Fruit fly (Drosophila melanogaster) whole organism, embryonic: ENCODE data around the gene CG33721.

Source experiments
- Atf-2 ChIP-seq: fragments of 200-800 bp; sonication (Bioruptor generic); optimal IDR thresholded peaks from 2 replicates; lab custom pipeline; 2016; ENCODE audit warnings: missing biosample characterization, missing genetic modification characterization
- Bdp1 ChIP-seq: fragments of 200-800 bp; sonication (Bioruptor generic); optimal IDR thresholded peaks from 3 replicates; lab custom pipeline; 2016; ENCODE audit warnings: missing biosample characterization, missing genetic modification characterization
- CG10267 ChIP-seq: fragments of 200-800 bp; sonication (Bioruptor generic); optimal IDR thresholded peaks from 2 replicates; lab custom pipeline; 2018; ENCODE audit warnings: missing biosample characterization, mild to moderate bottlenecking, missing genetic modification characterization, moderate library complexity
- CG10959 ChIP-seq: fragments of 200-800 bp; sonication (Bioruptor generic); IDR thresholded peaks from 2 replicates; pipeline ENCODE4 v1.3.6; 2022; ENCODE audit warnings: missing biosample characterization, missing genetic modification characterization
- CG12391 ChIP-seq: fragments of 200-800 bp; sonication (Bioruptor generic); optimal IDR thresholded peaks from 3 replicates; lab custom pipeline; 2018; ENCODE audit warnings: missing biosample characterization, mild to moderate bottlenecking, missing genetic modification characterization, moderate library complexity
- CG12659 ChIP-seq: fragments of 200-800 bp; sonication (Bioruptor generic); optimal IDR thresholded peaks from 3 replicates; lab custom pipeline; 2017; ENCODE audit warnings: mild to moderate bottlenecking, missing biosample characterization, missing genetic modification reagents, missing genetic modification characterization
- CG13123 ChIP-seq: fragments of 200-800 bp; sonication (Bioruptor generic); optimal IDR thresholded peaks from 2 replicates; lab custom pipeline; 2016; ENCODE audit warnings: missing biosample characterization, missing genetic modification characterization
- CG15269 ChIP-seq: fragments of 200-800 bp; sonication (Bioruptor generic); optimal IDR thresholded peaks from 2 replicates; lab custom pipeline; 2018; ENCODE audit warnings: missing biosample characterization, mild to moderate bottlenecking, missing genetic modification characterization, moderate library complexity
- CG15514 ChIP-seq: fragments of 200-800 bp; sonication (Bioruptor generic); optimal IDR thresholded peaks from 3 replicates; lab custom pipeline; 2017; ENCODE audit warnings: missing biosample characterization, missing genetic modification characterization, mild to moderate bottlenecking, moderate library complexity, missing genetic modification reagents
- CG17612 ChIP-seq: fragments of 200-800 bp; sonication (Bioruptor generic); IDR thresholded peaks from 2 replicates; pipeline ENCODE4 v1.3.6; 2022; ENCODE audit warnings: missing biosample characterization, missing genetic modification characterization
- CG17912 ChIP-seq: fragments of 200-800 bp; sonication (Bioruptor generic); optimal IDR thresholded peaks from 2 replicates; lab custom pipeline; 2018; ENCODE audit warnings: missing biosample characterization, mild to moderate bottlenecking, missing genetic modification characterization
- CG1832 ChIP-seq: fragments of 200-800 bp; sonication (Bioruptor generic); optimal IDR thresholded peaks from 2 replicates; lab custom pipeline; 2017; ENCODE audit warnings: missing biosample characterization, mild to moderate bottlenecking, missing genetic modification characterization, inconsistent platforms
- CG31441 ChIP-seq: fragments of 200-800 bp; sonication (Bioruptor generic); IDR thresholded peaks from 2 replicates; pipeline ENCODE4 v1.3.6; 2022; ENCODE audit warnings: missing biosample characterization, missing genetic modification characterization
- CG34224 ChIP-seq: fragments of 200-800 bp; sonication (Bioruptor generic); IDR thresholded peaks from 3 replicates; pipeline ENCODE4 v1.3.6; 2022; ENCODE audit warnings: missing biosample characterization, missing genetic modification characterization; ENCODE audit not compliant: partially characterized antibody
- CG4282 ChIP-seq: fragments of 200-800 bp; sonication (Bioruptor generic); optimal IDR thresholded peaks from 2 replicates; lab custom pipeline; 2016; ENCODE audit warnings: missing biosample characterization, missing genetic modification characterization
- CG4820 ChIP-seq: fragments of 200-800 bp; sonication (Bioruptor generic); optimal IDR thresholded peaks from 3 replicates; lab custom pipeline; 2016; ENCODE audit warnings: missing biosample characterization, missing genetic modification characterization
- CG6272 ChIP-seq: fragments of 200-800 bp; sonication (Bioruptor generic); IDR thresholded peaks from 2 replicates; pipeline ENCODE4 v1.3.6; 2022; ENCODE audit warnings: missing biosample characterization, missing genetic modification characterization
- CG7556 ChIP-seq: fragments of 200-800 bp; sonication (Bioruptor generic); optimal IDR thresholded peaks from 2 replicates; lab custom pipeline; 2017; ENCODE audit warnings: missing biosample characterization, mild to moderate bottlenecking, missing genetic modification characterization
- CG7786 ChIP-seq: fragments of 200-800 bp; sonication (Bioruptor generic); optimal IDR thresholded peaks from 2 replicates; lab custom pipeline; 2016; ENCODE audit warnings: missing biosample characterization, missing genetic modification characterization
- CG8281 ChIP-seq: fragments of 200-800 bp; sonication (Bioruptor generic); optimal IDR thresholded peaks from 2 replicates; lab custom pipeline; 2018; ENCODE audit warnings: missing biosample characterization, mild to moderate bottlenecking, missing genetic modification characterization, moderate library complexity
- CHES-1-like ChIP-seq: fragments of 200-800 bp; sonication (Bioruptor generic); optimal IDR thresholded peaks from 2 replicates; lab custom pipeline; 2016; ENCODE audit warnings: missing biosample characterization, missing genetic modification characterization
- Dfd ChIP-seq, 2 experiments: fragments of >200 bp; optimal IDR thresholded peaks; 2 replicates each; lab custom pipeline; 2017; ENCODE audit warnings: missing biosample characterization in 2 of 2, missing genetic modification characterization in 2 of 2
- E2f2 ChIP-seq: fragments of 200-800 bp; sonication (Bioruptor generic); IDR thresholded peaks from 2 replicates; pipeline ENCODE4 v1.3.6; 2022; ENCODE audit warnings: missing biosample characterization, missing genetic modification characterization
- Nf-YA ChIP-seq: fragments of 200-800 bp; sonication (Bioruptor generic); IDR thresholded peaks from 2 replicates; pipeline ENCODE4 v1.3.6; 2022; ENCODE audit warnings: missing biosample characterization, missing genetic modification characterization
- Ptx1 ChIP-seq: fragments of 200-800 bp; sonication (Bioruptor generic); IDR thresholded peaks from 2 replicates; pipeline ENCODE4 v1.3.6; 2022; ENCODE audit warnings: missing biosample characterization, missing genetic modification characterization
- Rx ChIP-seq: fragments of 200-800 bp; sonication (Bioruptor generic); IDR thresholded peaks from 2 replicates; pipeline ENCODE4 v1.3.6; 2022; ENCODE audit warnings: missing biosample characterization, missing genetic modification characterization
- Usf ChIP-seq: fragments of 200-800 bp; sonication (Bioruptor generic); optimal IDR thresholded peaks from 2 replicates; lab custom pipeline; 2017; ENCODE audit warnings: missing genotype, missing biosample characterization, missing genetic modification characterization
- Xrp1 ChIP-seq: fragments of 200-800 bp; sonication (Bioruptor generic); IDR thresholded peaks from 2 replicates; pipeline ENCODE4 v1.3.6; 2022; ENCODE audit warnings: missing biosample characterization, missing genetic modification characterization
- ac ChIP-seq: fragments of 200-800 bp; sonication (Bioruptor generic); optimal IDR thresholded peaks from 3 replicates; lab custom pipeline; 2017; ENCODE audit warnings: missing biosample characterization, mild to moderate bottlenecking, missing genetic modification characterization
- br ChIP-seq: fragments of >200 bp; optimal IDR thresholded peaks from 2 replicates; lab custom pipeline; 2017
- corto ChIP-seq: fragments of 200-800 bp; sonication (Bioruptor generic); optimal IDR thresholded peaks from 2 replicates; lab custom pipeline; 2016; ENCODE audit warnings: missing biosample characterization, mild to moderate bottlenecking, missing genetic modification characterization, moderate library complexity
- danr ChIP-seq: fragments of 200-800 bp; sonication (Bioruptor generic); IDR thresholded peaks from 2 replicates; pipeline ENCODE4 v1.3.6; 2022; ENCODE audit warnings: missing biosample characterization, missing genetic modification characterization
- dmrt99B ChIP-seq: fragments of 200-800 bp; sonication (Bioruptor generic); optimal IDR thresholded peaks from 2 replicates; lab custom pipeline; 2018; ENCODE audit warnings: missing biosample characterization, mild to moderate bottlenecking, missing genetic modification characterization, moderate library complexity
- en ChIP-seq: fragments of 200-800 bp; sonication (Bioruptor generic); optimal IDR thresholded peaks from 2 replicates; lab custom pipeline; 2016; ENCODE audit warnings: missing biosample characterization, missing genetic modification characterization
- inv ChIP-seq: fragments of 200-800 bp; sonication (Bioruptor generic); IDR thresholded peaks from 2 replicates; pipeline ENCODE4 v1.3.6; 2022; ENCODE audit warnings: missing biosample characterization, missing genetic modification characterization; ENCODE audit not compliant: partially characterized antibody
- lmd ChIP-seq: fragments of 200-800 bp; sonication (Bioruptor generic); IDR thresholded peaks from 2 replicates; pipeline ENCODE4 v1.3.6; 2022; ENCODE audit warnings: missing biosample characterization, missing genetic modification characterization
- nau ChIP-seq: fragments of 200-800 bp; sonication (Bioruptor generic); optimal IDR thresholded peaks from 3 replicates; lab custom pipeline; 2017; ENCODE audit warnings: missing biosample characterization, mild to moderate bottlenecking, missing genetic modification characterization, missing genetic modification reagents
- onecut ChIP-seq: fragments of 200-800 bp; sonication (Bioruptor generic); IDR thresholded peaks from 2 replicates; pipeline ENCODE4 v1.3.6; 2022; ENCODE audit warnings: missing biosample characterization, missing genetic modification characterization
- ranshi ChIP-seq: fragments of 200-800 bp; sonication (Bioruptor generic); IDR thresholded peaks from 2 replicates; pipeline ENCODE4 v1.3.6; 2022; ENCODE audit warnings: missing biosample characterization, missing genetic modification characterization
- scrt ChIP-seq: fragments of 200-800 bp; sonication (Bioruptor generic); optimal IDR thresholded peaks from 2 replicates; lab custom pipeline; 2018; ENCODE audit warnings: missing biosample characterization, mild to moderate bottlenecking, missing genetic modification characterization, moderate library complexity
- tx ChIP-seq: fragments of 200-800 bp; sonication (Bioruptor generic); optimal IDR thresholded peaks from 2 replicates; lab custom pipeline; 2016; ENCODE audit warnings: missing biosample characterization, missing genetic modification characterization
- zf30C ChIP-seq: fragments of 200-800 bp; sonication (Bioruptor generic); optimal IDR thresholded peaks from 3 replicates; lab custom pipeline; 2018; ENCODE audit warnings: missing biosample characterization, mild to moderate bottlenecking, missing genetic modification characterization

The CG33721 gene

dm6 chr3R:22287470-22287869, 43.4 kb upstream of the CG33721 start (continued):
- no peak for TF ChIP-seq en
- TF ChIP-seq Xrp1 (GFP tag; lab: Robert Waterston, UW) = no peak
- no peak for TF ChIP-seq CG7556
- no peak for TF ChIP-seq E2f2
- TF ChIP-seq CG10267 (tag; lab: Kevin White, UChicago) = no peak
- TF ChIP-seq inv (GFP tag; lab: Robert Waterston, UW) = no peak
- TF ChIP-seq CG12391 = peak; percentile 5
- no peak for TF ChIP-seq CG7786 (GFP tag; lab: Kevin White, UChicago)
- no peak for TF ChIP-seq nau (GFP tag; lab: Kevin White, UChicago)
- peak; percentile 30; the same call in 1 of the 2 replicates for TF ChIP-seq CG31441 (GFP tag; lab: Robert Waterston, UW)
- no peak for TF ChIP-seq lmd (GFP tag; lab: Robert Waterston, UW)
- TF ChIP-seq onecut (GFP tag; lab: Robert Waterston, UW) = no peak
- peak; percentile 39 for TF ChIP-seq zf30C (GFP tag; lab: Kevin White, UChicago)
- TF ChIP-seq CG6272 (GFP tag; lab: Robert Waterston, UW) = no peak
- TF ChIP-seq Atf-2 (GFP tag; lab: Kevin White, UChicago) = no peak
- TF ChIP-seq Dfd (GFP tag; optimal IDR thresholded peaks at IDR 0.05; lab: Kevin White, UChicago) = no peak
- TF ChIP-seq CHES-1-like (GFP tag; lab: Kevin White, UChicago) = no peak
- TF ChIP-seq CG12659 (GFP tag; lab: Kevin White, UChicago) = no peak
- TF ChIP-seq CG10959 (GFP tag; lab: Robert Waterston, UW) = no peak
- TF ChIP-seq Rx (GFP tag; lab: Robert Waterston, UW) = no peak
- 0 out of 2 replicates have a peak, but pooled peaks have one; percentile 8 for TF ChIP-seq Ptx1 (GFP tag; lab: Robert Waterston, UW)
- TF ChIP-seq danr (GFP tag; lab: Robert Waterston, UW) = no peak
- no peak for TF ChIP-seq CG17612 (GFP tag; lab: Robert Waterston, UW)
- peak; percentile 33 for TF ChIP-seq dmrt99B
- TF ChIP-seq CG4820 (GFP tag; lab: Kevin White, UChicago) = no peak
- TF ChIP-seq CG13123 (GFP tag; lab: Kevin White, UChicago) = no peak
- no peak for TF ChIP-seq Nf-YA (GFP tag; lab: Robert Waterston, UW)
- TF ChIP-seq tx = no peak
- no peak for TF ChIP-seq Bdp1 (GFP tag; lab: Kevin White, UChicago)
- TF ChIP-seq Usf (GFP tag; lab: Kevin White, UChicago) = no peak
- TF ChIP-seq CG15269 = no peak
- TF ChIP-seq scrt (GFP tag; lab: Kevin White, UChicago) = no peak
- no peak for TF ChIP-seq CG4282 (GFP tag; lab: Kevin White, UChicago)
- TF ChIP-seq CG17912 (GFP tag; lab: Kevin White, UChicago) = no peak
- no peak for TF ChIP-seq CG15514
- no peak for TF ChIP-seq ranshi (GFP tag; lab: Robert Waterston, UW)
- no peak for TF ChIP-seq CG1832 (GFP tag; lab: Kevin White, UChicago)
- no peak for TF ChIP-seq br (lab: Kevin White, UChicago)
- no peak for TF ChIP-seq CG34224 (GFP tag; lab: Robert Waterston, UW)
- no peak for TF ChIP-seq corto (GFP tag; lab: Kevin White, UChicago)

- TF ChIP-seq ac = no peak
- TF ChIP-seq CG8281 (tag; lab: Kevin White, UChicago) = peak; percentile 96
Measured at dm6 chr3R:22288305-22288704, 42.6 kb upstream of the CG33721 start.
